Fruit fly (Drosophila melanogaster): ENCODE measurements around the gene HP1b.

The HP1b gene

dm6 chrX:9119671-9120364 lies 39.0 kb downstream of the HP1b start:
- TF ChIP-seq CG17801 (GFP tag; optimal IDR thresholded peaks at IDR 0.05; ENCODE audit: partially characterized antibody) = no peak

- TF ChIP-seq CG17801 (GFP tag; optimal IDR thresholded peaks at IDR 0.05; ENCODE audit: partially characterized antibody) = peak; percentile 54
These were observed 40.2 kb downstream of the HP1b start for dm6 chrX:9120828-9121754.

dm6 chrX:9122492-9122891 lies 41.6 kb downstream of the HP1b start:
- TF ChIP-seq CG17801 (GFP tag; optimal IDR thresholded peaks at IDR 0.05; ENCODE audit: partially characterized antibody) = no peak

dm6 chrX:9127264-9128011 lies 46.6 kb downstream of the HP1b start:
- no peak for TF ChIP-seq CG17801 (GFP tag; optimal IDR thresholded peaks at IDR 0.05; ENCODE audit: partially characterized antibody)

dm6 chrX:9128012-9128280 lies 47.1 kb downstream of the HP1b start:
- no peak for TF ChIP-seq CG17801 (GFP tag; optimal IDR thresholded peaks at IDR 0.05; ENCODE audit: partially characterized antibody)

dm6 chrX:9129436-9129835 lies 48.6 kb downstream of the HP1b start:
- TF ChIP-seq CG17801 (GFP tag; optimal IDR thresholded peaks at IDR 0.05; ENCODE audit: partially characterized antibody) = no peak

dm6 chrX:9130243-9130642 lies 49.4 kb downstream of the HP1b start:
- TF ChIP-seq CG17801 (GFP tag; optimal IDR thresholded peaks at IDR 0.05; ENCODE audit: partially characterized antibody) = no peak

dm6 chrX:9131523-9131922 lies 50.7 kb downstream of the HP1b start:
- TF ChIP-seq CG17801 (GFP tag; optimal IDR thresholded peaks at IDR 0.05; ENCODE audit: partially characterized antibody) = no peak

Measured in ovary, adult (tissue).